Fruit fly (Drosophila melanogaster) whole organism, prepupa: ENCODE results near the gene Oseg4.

Experiments
- Blimp-1 ChIP-seq: fragments of 200-800 bp; sonication (Bioruptor generic); optimal IDR thresholded peaks from 3 replicates; lab custom pipeline; 2017; ENCODE audit warnings: missing biosample characterization, missing genetic modification characterization, mild to moderate bottlenecking, moderate library complexity, missing genetic modification reagents
- CG10631 ChIP-seq: fragments of 200-800 bp; sonication (Bioruptor generic); optimal IDR thresholded peaks from 2 replicates; lab custom pipeline; 2016; ENCODE audit warnings: missing biosample characterization, missing genetic modification characterization
- CG10669 ChIP-seq: fragments of 200-800 bp; sonication (Bioruptor generic); optimal IDR thresholded peaks from 3 replicates; lab custom pipeline; 2018; ENCODE audit warnings: missing biosample characterization, mild to moderate bottlenecking, missing genetic modification characterization, moderate library complexity
- CG11294 ChIP-seq: fragments of 200-800 bp; sonication (Bioruptor generic); IDR thresholded peaks from 2 replicates; pipeline ENCODE4 v1.3.6; 2022; ENCODE audit warnings: missing biosample characterization, missing genetic modification characterization
- CG11902 ChIP-seq: fragments of 200-800 bp; sonication (Bioruptor generic); optimal IDR thresholded peaks from 3 replicates; lab custom pipeline; 2016; ENCODE audit warnings: missing biosample characterization, missing genetic modification characterization
- CG16779 ChIP-seq: fragments of 200-800 bp; sonication (Bioruptor generic); optimal IDR thresholded peaks from 3 replicates; lab custom pipeline; 2017; ENCODE audit warnings: missing biosample characterization, mild to moderate bottlenecking, missing genetic modification characterization
- CG3032 ChIP-seq: fragments of 200-800 bp; optimal IDR thresholded peaks from 2 replicates; lab custom pipeline; 2019; ENCODE audit warnings: missing biosample characterization, mild to moderate bottlenecking, missing genetic modification characterization, moderate library complexity
- CG32006 ChIP-seq: fragments of 200-800 bp; sonication (Bioruptor generic); optimal IDR thresholded peaks from 3 replicates; lab custom pipeline; 2017; ENCODE audit warnings: missing biosample characterization, mild to moderate bottlenecking, missing genetic modification characterization
- CG34406 ChIP-seq: fragments of 200-800 bp; sonication (Bioruptor generic); optimal IDR thresholded peaks from 3 replicates; lab custom pipeline; 2016; ENCODE audit warnings: missing biosample characterization, missing genetic modification characterization
- CG3919 ChIP-seq: fragments of 200-800 bp; sonication (Bioruptor generic); optimal IDR thresholded peaks from 3 replicates; lab custom pipeline; 2016; ENCODE audit warnings: missing biosample characterization, missing genetic modification characterization
- CG6163 ChIP-seq: fragments of 200-800 bp; sonication (Bioruptor generic); IDR thresholded peaks from 3 replicates; pipeline ENCODE4 v1.3.6; 2022; ENCODE audit warnings: missing biosample characterization, missing genetic modification characterization
- CG6276 ChIP-seq: fragments of 200-800 bp; sonication (Bioruptor generic); optimal IDR thresholded peaks from 2 replicates; lab custom pipeline; 2017; ENCODE audit warnings: missing biosample characterization, mild to moderate bottlenecking, missing genetic modification characterization
- CG6792 ChIP-seq: fragments of 200-800 bp; sonication (Bioruptor generic); optimal IDR thresholded peaks from 3 replicates; lab custom pipeline; 2016; ENCODE audit warnings: missing biosample characterization, missing genetic modification characterization
- CG6808 ChIP-seq: fragments of 200-800 bp; sonication (Bioruptor generic); optimal IDR thresholded peaks from 3 replicates; lab custom pipeline; 2017; ENCODE audit warnings: missing biosample characterization, missing genetic modification characterization, mild to moderate bottlenecking, moderate library complexity, missing genetic modification reagents
- CG8119 ChIP-seq: fragments of 200-800 bp; sonication (Bioruptor generic); IDR thresholded peaks from 3 replicates; pipeline ENCODE4 v1.3.6; 2022; ENCODE audit warnings: missing biosample characterization, missing genetic modification characterization
- CG8632 ChIP-seq: fragments of 200-800 bp; sonication (Bioruptor generic); optimal IDR thresholded peaks from 3 replicates; lab custom pipeline; 2016; ENCODE audit warnings: missing biosample characterization, missing genetic modification characterization
- Eip75B ChIP-seq: fragments of 200-800 bp; sonication (Bioruptor generic); optimal IDR thresholded peaks from 3 replicates; lab custom pipeline; 2016; ENCODE audit warnings: missing biosample characterization, missing genetic modification characterization
- Eip78C ChIP-seq: fragments of 200-800 bp; sonication (Bioruptor generic); peaks from one replicate; lab custom pipeline; 2016; ENCODE audit warnings: missing biosample characterization, missing genetic modification characterization
- Eip93F ChIP-seq: fragments of 200-800 bp; sonication (Bioruptor generic); optimal IDR thresholded peaks from 2 replicates; lab custom pipeline; 2016; ENCODE audit warnings: missing biosample characterization, mild to moderate bottlenecking, missing genetic modification characterization
- Ets96B ChIP-seq: fragments of 200-800 bp; optimal IDR thresholded peaks from 2 replicates; lab custom pipeline; 2019; ENCODE audit warnings: missing biosample characterization, mild to moderate bottlenecking, missing genetic modification characterization, moderate library complexity
- Gug ChIP-seq: fragments of 200-800 bp; sonication (Bioruptor generic); IDR thresholded peaks from 2 replicates; pipeline ENCODE4 v1.3.6; 2022; ENCODE audit warnings: missing biosample characterization, missing genetic modification characterization
- Hr38 ChIP-seq: sonication (Bioruptor generic); optimal IDR thresholded peaks from 2 replicates; lab custom pipeline; 2016; ENCODE audit warnings: missing biosample characterization, missing genetic modification characterization
- Hr39 ChIP-seq: fragments of 200-800 bp; sonication (Bioruptor generic); optimal IDR thresholded peaks from 2 replicates; lab custom pipeline; 2016; ENCODE audit warnings: missing biosample characterization, missing genetic modification characterization
- Hr4 ChIP-seq: fragments of 200-800 bp; sonication (Bioruptor generic); optimal IDR thresholded peaks from 3 replicates; lab custom pipeline; 2016; ENCODE audit warnings: missing biosample characterization, missing genetic modification characterization
- Met ChIP-seq: fragments of 200-800 bp; sonication (Bioruptor generic); optimal IDR thresholded peaks from 3 replicates; lab custom pipeline; 2016; ENCODE audit warnings: missing biosample characterization, missing genetic modification characterization
- OdsH ChIP-seq: fragments of 200-800 bp; sonication (Bioruptor generic); optimal IDR thresholded peaks from 3 replicates; lab custom pipeline; 2016; ENCODE audit warnings: missing biosample characterization, missing genetic modification characterization
- Smox ChIP-seq: fragments of 200-800 bp; sonication (Bioruptor generic); optimal IDR thresholded peaks from 3 replicates; lab custom pipeline; 2016; ENCODE audit warnings: missing biosample characterization, missing genetic modification characterization
- Sox102F ChIP-seq: fragments of 200-800 bp; sonication (Bioruptor generic); optimal IDR thresholded peaks from 2 replicates; lab custom pipeline; 2016; ENCODE audit warnings: missing biosample characterization, mild to moderate bottlenecking, missing genetic modification characterization
- Sox14 ChIP-seq: fragments of 200-800 bp; sonication (Bioruptor generic); optimal IDR thresholded peaks from 3 replicates; lab custom pipeline; 2016; ENCODE audit warnings: missing biosample characterization, missing genetic modification characterization
- Sox15 ChIP-seq: fragments of 200-800 bp; sonication (Bioruptor generic); optimal IDR thresholded peaks from 3 replicates; lab custom pipeline; 2016; ENCODE audit warnings: missing biosample characterization, missing genetic modification characterization
- achi ChIP-seq: fragments of 200-800 bp; sonication (Bioruptor generic); optimal IDR thresholded peaks from 3 replicates; lab custom pipeline; 2016; ENCODE audit warnings: missing biosample characterization, missing genetic modification characterization
- acj6 ChIP-seq: fragments of 200-800 bp; sonication (Bioruptor generic); optimal IDR thresholded peaks from 3 replicates; lab custom pipeline; 2016; ENCODE audit warnings: missing biosample characterization, missing genetic modification characterization
- dac ChIP-seq: fragments of 200-800 bp; sonication (Bioruptor generic); optimal IDR thresholded peaks from 2 replicates; lab custom pipeline; 2017; ENCODE audit warnings: missing biosample characterization, mild to moderate bottlenecking, missing genetic modification characterization
- eg ChIP-seq: fragments of 200-800 bp; sonication (Bioruptor generic); IDR thresholded peaks from 3 replicates; pipeline ENCODE4 v1.3.6; 2022; ENCODE audit warnings: missing biosample characterization, missing genetic modification characterization
- esn ChIP-seq: fragments of 200-800 bp; sonication (Bioruptor generic); optimal IDR thresholded peaks from 2 replicates; lab custom pipeline; 2016; ENCODE audit warnings: missing biosample characterization, mild to moderate bottlenecking, missing genetic modification characterization, moderate library complexity
- fd59A ChIP-seq: fragments of 200-800 bp; sonication (Bioruptor generic); optimal IDR thresholded peaks from 2 replicates; lab custom pipeline; 2017; ENCODE audit warnings: missing biosample characterization, mild to moderate bottlenecking, missing genetic modification characterization, missing genetic modification reagents
- fd85E ChIP-seq: fragments of 200-800 bp; sonication (Bioruptor generic); optimal IDR thresholded peaks from 3 replicates; lab custom pipeline; 2016; ENCODE audit warnings: missing biosample characterization, missing genetic modification characterization
- fkh ChIP-seq: fragments of 200-800 bp; sonication (Bioruptor generic); optimal IDR thresholded peaks from 3 replicates; lab custom pipeline; 2017; ENCODE audit warnings: missing biosample characterization, mild to moderate bottlenecking, missing genetic modification characterization, moderate library complexity
- lz ChIP-seq: fragments of 200-800 bp; sonication (Bioruptor generic); optimal IDR thresholded peaks from 3 replicates; lab custom pipeline; 2016; ENCODE audit warnings: missing biosample characterization, missing genetic modification characterization
- net ChIP-seq: fragments of 200-800 bp; sonication (Bioruptor generic); optimal IDR thresholded peaks from 3 replicates; lab custom pipeline; 2016; ENCODE audit warnings: missing biosample characterization, missing genetic modification characterization
- spab ChIP-seq: fragments of 200-800 bp; sonication (Bioruptor generic); optimal IDR thresholded peaks from 2 replicates; lab custom pipeline; 2017; ENCODE audit warnings: missing biosample characterization, mild to moderate bottlenecking, missing genetic modification characterization, missing genetic modification reagents
- ss ChIP-seq, 2 experiments: fragments of 200-800 bp; sonication (Bioruptor generic); optimal IDR thresholded peaks; 2 replicates in 1 of 2; 3 replicates in 1 of 2; lab custom pipeline; 2017 to 2018; ENCODE audit warnings: mild to moderate bottlenecking in 2 of 2, missing biosample characterization in 2 of 2, missing genetic modification characterization in 2 of 2, moderate library complexity in 1 of 2
- svp ChIP-seq: fragments of 200-800 bp; sonication (Bioruptor generic); peaks from one replicate; lab custom pipeline; 2016; ENCODE audit warnings: missing biosample characterization, missing genetic modification characterization
- topi ChIP-seq: fragments of 200-800 bp; sonication (Bioruptor generic); optimal IDR thresholded peaks from 3 replicates; lab custom pipeline; 2016; ENCODE audit warnings: missing biosample characterization, missing genetic modification characterization
- vri ChIP-seq: fragments of 200-800 bp; sonication (Bioruptor generic); optimal IDR thresholded peaks from 3 replicates; lab custom pipeline; 2016; ENCODE audit warnings: missing biosample characterization, mild to moderate bottlenecking, missing genetic modification characterization

Oseg4 gene

DNA sequence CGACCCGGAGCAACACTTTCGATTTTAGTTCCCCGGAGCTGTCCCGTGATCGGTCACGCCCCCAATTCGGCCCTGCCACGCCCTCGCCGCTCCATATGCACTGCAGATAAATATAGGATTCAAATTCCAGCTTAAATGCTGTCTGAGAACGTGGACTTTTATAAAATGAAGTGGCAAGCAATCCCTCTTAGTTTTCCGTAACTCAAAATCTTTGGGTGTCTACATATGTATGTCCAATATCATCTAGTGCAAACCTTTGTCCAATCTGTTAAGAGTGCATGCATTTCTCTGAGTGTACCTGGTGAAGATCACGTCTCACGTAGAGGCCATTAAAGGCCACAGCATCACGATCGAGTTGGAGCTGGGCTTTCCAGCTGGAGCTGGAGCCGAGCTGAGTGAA lies 25.0 kb downstream of the Oseg4 start (continued):
- peak; percentile 46; the same call in 1 of the 3 replicates for TF ChIP-seq eg (GFP tag; lab: Robert Waterston, UW)
- TF ChIP-seq Eip75B (GFP tag; lab: Kevin White, UChicago) = peak; percentile 53
- peak; percentile 78 for TF ChIP-seq svp (GFP tag; lab: Kevin White, UChicago)
- no peak for TF ChIP-seq Hr38 (GFP tag; lab: Kevin White, UChicago)
- peak; percentile 23 for TF ChIP-seq Sox14 (GFP tag; lab: Kevin White, UChicago)
- TF ChIP-seq spab (GFP tag; lab: Kevin White, UChicago) = no peak
- TF ChIP-seq dac = no peak
- no peak for TF ChIP-seq Sox15 (GFP tag; lab: Kevin White, UChicago)
- peak; percentile 20 for TF ChIP-seq CG6808 (GFP tag; lab: Kevin White, UChicago)
- TF ChIP-seq Sox102F (GFP tag; lab: Kevin White, UChicago) = no peak
- peak; percentile 53 for TF ChIP-seq topi (GFP tag; lab: Kevin White, UChicago)
- no peak for TF ChIP-seq net (GFP tag; lab: Kevin White, UChicago)
- TF ChIP-seq CG32006 (GFP tag; lab: Kevin White, UChicago) = peak; percentile 37
- TF ChIP-seq Gug (GFP tag; lab: Robert Waterston, UW) = no peak
- TF ChIP-seq Hr4 = no peak
- peak; percentile 37 for TF ChIP-seq Smox (GFP tag; lab: Kevin White, UChicago)

DNA sequence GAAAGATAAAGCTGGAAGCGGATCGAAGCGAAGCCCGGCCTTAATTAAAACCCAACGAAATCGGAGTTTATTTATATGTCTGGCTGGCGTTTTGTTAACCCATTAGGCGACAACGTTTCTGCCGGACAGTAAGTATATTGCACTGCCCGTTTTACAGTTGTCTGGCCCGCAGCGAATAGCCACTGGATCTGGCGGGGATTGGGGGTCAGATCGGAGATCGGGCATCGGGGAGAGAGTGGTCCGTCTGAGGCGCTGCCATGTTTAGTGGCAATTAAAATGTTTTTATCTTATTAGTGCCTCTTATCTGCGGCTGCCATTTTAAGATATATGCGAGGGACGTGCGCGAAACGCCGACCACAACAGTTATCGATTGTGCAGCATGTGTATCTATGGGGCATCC lies 26.4 kb downstream of the Oseg4 start:
- TF ChIP-seq esn = no peak
- TF ChIP-seq achi (GFP tag; lab: Kevin White, UChicago) = no peak
- no peak for TF ChIP-seq svp (GFP tag; lab: Kevin White, UChicago)
- TF ChIP-seq CG6792 = no peak
- no peak for TF ChIP-seq lz (GFP tag; lab: Kevin White, UChicago)
- TF ChIP-seq CG8119 (GFP tag; lab: Robert Waterston, UW) = no peak
- no peak for TF ChIP-seq Eip75B (GFP tag; lab: Kevin White, UChicago)
- TF ChIP-seq Hr39 (GFP tag; lab: Kevin White, UChicago) = no peak
- TF ChIP-seq Eip78C (GFP tag; lab: Kevin White, UChicago) = no peak
- TF ChIP-seq fd59A = no peak
- TF ChIP-seq CG10631 (GFP tag; lab: Kevin White, UChicago) = no peak
- no peak for TF ChIP-seq CG3919 (GFP tag; lab: Kevin White, UChicago)
- TF ChIP-seq Met (GFP tag; lab: Kevin White, UChicago) = no peak
- TF ChIP-seq topi (GFP tag; lab: Kevin White, UChicago) = no peak
- no peak for TF ChIP-seq Eip93F (GFP tag; lab: Kevin White, UChicago)
- TF ChIP-seq Sox15 (GFP tag; lab: Kevin White, UChicago) = no peak

dm6 chr3L:1702367-1702927 lies 33.1 kb downstream of the Oseg4 start, which contains the start of gene CG13931:
CG13931 (minus strand) TSS chr3L:1702407.
- TF ChIP-seq spab (GFP tag; lab: Kevin White, UChicago) (peak; percentile 57), CG3919 (GFP tag; lab: Kevin White, UChicago) (peak; percentile 72), CG10669 (GFP tag; lab: Kevin White, UChicago) (peak; percentile 67), fkh (no peak), CG16779 (tag; lab: Kevin White, UChicago) (peak; percentile 16), fd59A (peak; percentile 51), vri (peak; percentile 28), Eip78C (GFP tag; lab: Kevin White, UChicago) (peak; percentile 90), achi (GFP tag; lab: Kevin White, UChicago) (peak; percentile 53), CG3032 (tag; lab: Kevin White, UChicago) (peak; percentile 54), CG34406 (GFP tag; lab: Kevin White, UChicago) (peak; percentile 60), Eip93F (GFP tag; lab: Kevin White, UChicago) (no peak), svp (GFP tag; lab: Kevin White, UChicago) (peak; percentile 82), CG11902 (GFP tag; lab: Kevin White, UChicago) (peak; percentile 40), net (GFP tag; lab: Kevin White, UChicago) (peak; percentile 72), Gug (GFP tag; lab: Robert Waterston, UW) (peak; percentile 62), CG6792 (peak; percentile 67), lz (GFP tag; lab: Kevin White, UChicago) (peak; percentile 60), acj6 (GFP tag; lab: Kevin White, UChicago) (peak; percentile 65), esn (peak; percentile 63), OdsH (GFP tag; lab: Kevin White, UChicago) (peak; percentile 68), ss (GFP tag; optimal IDR thresholded peaks at IDR 0.05; lab: Kevin White, UChicago) (peak; percentile 17 to 38), CG6276 (GFP tag; lab: Kevin White, UChicago) (peak; percentile 56), Blimp-1 (no peak), CG6163 (GFP tag; lab: Robert Waterston, UW) (peak; percentile 83), fd85E (GFP tag; lab: Kevin White, UChicago) (no peak), CG8632 (peak; percentile 56), Smox (GFP tag; lab: Kevin White, UChicago) (peak; percentile 51), Sox14 (GFP tag; lab: Kevin White, UChicago) (peak; percentile 68), CG8119 (GFP tag; lab: Robert Waterston, UW) (peak; percentile 82), Ets96B (peak; percentile 53), CG11294 (GFP tag; lab: Robert Waterston, UW) (peak; percentile 54)
